Worm (Caenorhabditis elegans) whole organism, L2 larva: ENCODE data around the gene Y69E1A.1.

Experiments used
- elt-3 ChIP-seq: sonication (generic microtip); optimal IDR thresholded peaks from 2 replicates; lab custom pipeline; 2017; ENCODE audit warnings: missing biosample characterization, missing genetic modification characterization
- lin-13 ChIP-seq: fragments of 150-350 bp; optimal IDR thresholded peaks from 2 replicates; lab custom pipeline; 2014; ENCODE audit warnings: missing biosample characterization, missing genetic modification reagents, missing genetic modification characterization
- nhr-77 ChIP-seq: fragments of 150-350 bp; optimal IDR thresholded peaks from 2 replicates; lab custom pipeline; 2014; ENCODE audit warnings: missing biosample characterization, missing genetic modification characterization

DNA sequence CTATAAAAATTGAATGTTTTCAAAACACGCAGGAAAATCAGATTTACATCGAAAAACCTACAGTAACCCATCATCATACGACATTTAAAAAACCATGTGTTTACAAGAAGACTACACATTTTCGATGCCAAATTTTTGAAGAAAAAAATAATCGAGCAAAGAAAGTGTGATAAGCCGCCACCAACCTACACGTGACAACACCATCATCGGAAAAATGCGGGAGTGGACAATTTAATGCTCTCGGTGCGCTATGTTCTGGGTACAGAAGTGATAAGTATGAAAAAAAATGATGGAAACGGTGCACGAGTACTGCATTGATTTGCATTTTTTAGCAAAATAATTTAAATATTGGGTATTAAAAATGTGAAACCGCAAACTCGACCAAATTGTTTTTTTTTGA lies 16.0 kb upstream of the Y69E1A.1 start:
- TF ChIP-seq nhr-77 (tag; lab: Kevin White, UChicago) (no peak), lin-13 (GFP tag; lab: Kevin White, UChicago) (no peak), elt-3 (no peak)
